Worm (Caenorhabditis elegans) whole organism, early embryonic: ENCODE measurements around the gene gid-7.

Experiments used
- B0310.2 ChIP-seq: sonication (generic microtip); optimal IDR thresholded peaks from 2 replicates; lab custom pipeline; 2016; ENCODE audit warnings: mild to moderate bottlenecking, missing genetic modification characterization, missing compliant biosample characterization
- F13C5.2 ChIP-seq: sonication (generic microtip); optimal IDR thresholded peaks from 2 replicates; lab custom pipeline; 2017; ENCODE audit warnings: mild to moderate bottlenecking, missing genetic modification characterization, inconsistent platforms, missing compliant biosample characterization
- aly-1 ChIP-seq: sonication (generic microtip); optimal IDR thresholded peaks from 2 replicates; lab custom pipeline; 2016; ENCODE audit warnings: missing genetic modification characterization, missing compliant biosample characterization
- ama-1 ChIP-seq: fragments of 150-350 bp; optimal IDR thresholded peaks from 2 replicates; lab custom pipeline; 2014
- ceh-13 ChIP-seq: fragments of 200-800 bp; sonication (Bioruptor generic); optimal IDR thresholded peaks from 2 replicates; lab custom pipeline; 2018; ENCODE audit warnings: mild to moderate bottlenecking, missing genetic modification characterization, missing compliant biosample characterization
- ceh-36 ChIP-seq: sonication (generic microtip); optimal IDR thresholded peaks from 2 replicates; lab custom pipeline; 2016; ENCODE audit warnings: missing genetic modification characterization, inconsistent platforms, missing compliant biosample characterization
- ets-7 ChIP-seq: sonication (generic microtip); optimal IDR thresholded peaks from 2 replicates; lab custom pipeline; 2016; ENCODE audit warnings: missing genotype, missing genetic modification characterization, missing compliant biosample characterization
- flt-1 ChIP-seq: fragments of 200-800 bp; sonication (Bioruptor generic); IDR thresholded peaks from 2 replicates; pipeline ENCODE4 v1.3.6; 2022; ENCODE audit warnings: missing genetic modification characterization, missing compliant biosample characterization
- hmbx-1 ChIP-seq: sonication (generic microtip); optimal IDR thresholded peaks from 2 replicates; lab custom pipeline; 2016; ENCODE audit warnings: mild to moderate bottlenecking, missing genetic modification characterization, missing compliant biosample characterization
- hmg-4 ChIP-seq: fragments of 200-800 bp; sonication (Bioruptor generic); optimal IDR thresholded peaks from 2 replicates; lab custom pipeline; 2018; ENCODE audit warnings: mild to moderate bottlenecking, missing genetic modification characterization, missing compliant biosample characterization
- hnd-1 ChIP-seq: sonication (generic microtip); optimal IDR thresholded peaks from 2 replicates; lab custom pipeline; 2016; ENCODE audit warnings: missing genetic modification characterization, missing compliant biosample characterization
- pes-1 ChIP-seq: fragments of 200-800 bp; sonication (Bioruptor generic); IDR thresholded peaks from 2 replicates; pipeline ENCODE4 v1.3.6; 2022; ENCODE audit warnings: missing genetic modification reagents, missing genetic modification characterization, missing compliant biosample characterization
- scrt-1 ChIP-seq: fragments of 200-800 bp; sonication (Bioruptor generic); IDR thresholded peaks from 2 replicates; pipeline ENCODE4 v1.3.6; 2022; ENCODE audit warnings: missing genetic modification characterization, missing compliant biosample characterization
- sea-1 ChIP-seq: fragments of 200-800 bp; sonication (Bioruptor generic); conservative IDR thresholded peaks from 2 replicates; pipeline ENCODE4 v1.3.6; 2022; ENCODE audit warnings: missing genetic modification characterization, missing compliant biosample characterization
- tbx-11 ChIP-seq: fragments of 200-800 bp; sonication (Bioruptor generic); IDR thresholded peaks from 2 replicates; pipeline ENCODE4 v1.3.6; 2022; ENCODE audit warnings: missing genetic modification characterization, missing compliant biosample characterization
- tbx-37 ChIP-seq: fragments of 200-800 bp; sonication (Bioruptor generic); conservative IDR thresholded peaks from 2 replicates; pipeline ENCODE4 v1.3.6; 2022; ENCODE audit warnings: missing genetic modification reagents, missing genetic modification characterization, missing compliant biosample characterization
- tra-4 ChIP-seq: sonication (generic microtip); optimal IDR thresholded peaks from 2 replicates; lab custom pipeline; 2017; ENCODE audit warnings: missing genetic modification characterization, missing compliant biosample characterization

Gene gid-7

ce11 chrV:3750328-3750727, 6.5 kb downstream of the gid-7 start:
- TF ChIP-seq hnd-1 (tag; lab: Kevin White, UChicago) (no peak), aly-1 (no peak), ama-1 (lab: Kevin White, UChicago) (no peak), tbx-11 (GFP tag; lab: Robert Waterston, UW) (no peak), ets-7 (tag; lab: Kevin White, UChicago) (no peak), ceh-13 (GFP tag; lab: Kevin White, UChicago) (no peak), flt-1 (GFP tag; lab: Robert Waterston, UW) (no peak)

DNA sequence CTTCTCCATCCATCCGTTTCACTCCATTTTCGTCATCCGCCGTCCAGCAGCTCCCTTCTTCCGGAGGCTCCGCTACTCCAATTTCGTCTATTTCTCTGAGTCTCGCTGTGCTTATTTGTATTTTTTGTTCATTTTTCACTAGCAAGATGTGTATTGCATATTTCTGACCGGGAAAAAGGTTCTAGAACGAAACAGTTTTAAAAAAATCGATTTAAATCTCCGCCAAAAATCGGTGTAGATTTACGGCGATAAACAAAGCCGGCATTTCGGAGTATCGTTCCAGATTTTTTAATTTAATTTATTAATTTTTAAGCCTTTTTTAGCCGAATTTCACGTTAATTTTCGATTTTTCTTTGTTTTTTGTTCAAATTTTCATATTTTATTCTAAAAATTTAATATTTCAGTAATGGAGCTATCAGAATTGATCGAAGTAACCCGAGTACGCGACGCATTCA, 13.7 kb downstream of the gid-7 start, which contains the start of gene mtm-9:
TSS of gene mtm-9 (plus strand) at position 405 of the 455 bp plus-strand sequence.
- TF ChIP-seq ets-7 (tag; lab: Kevin White, UChicago) (no peak), aly-1 (no peak), hnd-1 (tag; lab: Kevin White, UChicago) (no peak), F13C5.2 (tag; lab: Kevin White, UChicago) (no peak), ama-1 (lab: Kevin White, UChicago) (no peak), scrt-1 (GFP tag; lab: Robert Waterston, UW) (no peak), ceh-36 (tag; lab: Kevin White, UChicago) (no peak), tbx-37 (no peak), tbx-11 (GFP tag; lab: Robert Waterston, UW) (no peak), hmg-4 (GFP tag; lab: Kevin White, UChicago) (no peak), pes-1 (GFP tag; lab: Robert Waterston, UW) (no peak), sea-1 (GFP tag; lab: Robert Waterston, UW) (no peak), hmbx-1 (tag; lab: Kevin White, UChicago) (no peak), flt-1 (GFP tag; lab: Robert Waterston, UW) (no peak), tra-4 (tag; lab: Kevin White, UChicago) (no peak), B0310.2 (tag; lab: Kevin White, UChicago) (no peak), ceh-13 (GFP tag; lab: Kevin White, UChicago) (no peak)

DNA sequence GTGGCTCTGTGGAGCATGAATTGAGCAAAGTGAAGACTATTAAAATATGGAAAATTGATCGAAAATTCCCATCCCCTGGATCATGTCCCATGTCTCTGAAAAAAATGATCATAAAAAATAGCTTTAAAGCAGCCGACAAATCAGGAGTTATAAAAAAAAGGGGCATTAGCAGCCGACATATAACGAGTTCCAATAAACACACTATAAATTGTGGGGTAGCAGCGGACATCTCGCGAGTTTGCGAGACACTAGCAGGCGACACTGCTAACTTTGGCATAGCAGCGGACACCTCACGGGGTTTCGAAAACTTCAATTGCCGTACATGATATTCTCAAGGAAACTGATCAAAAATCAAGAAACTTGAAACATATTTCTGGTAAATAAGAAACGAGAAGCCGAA, 17.6 kb downstream of the gid-7 start, which contains the start of gene hpo-36:
TSS of gene hpo-36 (minus strand) at position 101 of the 400 bp plus-strand sequence.
- no peak for TF ChIP-seq ets-7 (tag; lab: Kevin White, UChicago)
- no peak for TF ChIP-seq ama-1 (lab: Kevin White, UChicago)
- no peak for TF ChIP-seq hmg-4 (GFP tag; lab: Kevin White, UChicago)
- TF ChIP-seq flt-1 (GFP tag; lab: Robert Waterston, UW): no peak
- no peak for TF ChIP-seq hnd-1 (tag; lab: Kevin White, UChicago)
- no peak for TF ChIP-seq tbx-37
- TF ChIP-seq B0310.2 (tag; lab: Kevin White, UChicago): no peak
- TF ChIP-seq F13C5.2 (tag; lab: Kevin White, UChicago): no peak
- no peak for TF ChIP-seq ceh-13 (GFP tag; lab: Kevin White, UChicago)
- no peak for TF ChIP-seq ceh-36 (tag; lab: Kevin White, UChicago)

- TF ChIP-seq tbx-37 (no peak), scrt-1 (GFP tag; lab: Robert Waterston, UW) (no peak), F13C5.2 (tag; lab: Kevin White, UChicago) (no peak), aly-1 (no peak), flt-1 (GFP tag; lab: Robert Waterston, UW) (no peak)
These were observed 18.5 kb downstream of the gid-7 start for ce11 chrV:3738409-3738808.

DNA sequence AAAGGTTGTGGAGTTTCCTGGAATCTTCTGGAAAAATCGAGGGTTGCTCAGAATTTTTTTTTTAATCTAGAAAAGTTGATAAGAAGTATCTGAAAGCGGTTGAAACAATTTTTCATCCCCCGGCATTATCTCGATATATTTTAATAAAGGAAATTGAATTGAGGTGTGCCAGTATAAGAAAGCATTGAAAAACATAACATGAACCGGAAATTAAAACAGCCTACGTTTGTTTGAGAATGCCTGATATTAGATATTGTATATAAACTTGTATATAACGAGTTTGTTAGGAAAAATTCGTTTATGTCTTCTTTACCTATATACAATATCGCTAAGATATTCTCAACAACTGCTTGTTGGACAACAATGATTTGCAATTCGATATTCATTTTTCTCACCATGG, 32.1 kb downstream of the gid-7 start, which contains the start of gene str-30:
TSS of gene str-30 (plus strand) at position 301 of the 400 bp plus-strand sequence.
- TF ChIP-seq aly-1 (no peak), sea-1 (GFP tag; lab: Robert Waterston, UW) (no peak), tra-4 (tag; lab: Kevin White, UChicago) (no peak), tbx-11 (GFP tag; lab: Robert Waterston, UW) (no peak), flt-1 (GFP tag; lab: Robert Waterston, UW) (no peak), pes-1 (GFP tag; lab: Robert Waterston, UW) (no peak), hmbx-1 (tag; lab: Kevin White, UChicago) (no peak), ama-1 (lab: Kevin White, UChicago) (no peak), hnd-1 (tag; lab: Kevin White, UChicago) (no peak), B0310.2 (tag; lab: Kevin White, UChicago) (no peak), F13C5.2 (tag; lab: Kevin White, UChicago) (no peak), hmg-4 (GFP tag; lab: Kevin White, UChicago) (no peak), scrt-1 (GFP tag; lab: Robert Waterston, UW) (no peak), ceh-13 (GFP tag; lab: Kevin White, UChicago) (no peak), ets-7 (tag; lab: Kevin White, UChicago) (no peak), ceh-36 (tag; lab: Kevin White, UChicago) (no peak), tbx-37 (no peak)

DNA sequence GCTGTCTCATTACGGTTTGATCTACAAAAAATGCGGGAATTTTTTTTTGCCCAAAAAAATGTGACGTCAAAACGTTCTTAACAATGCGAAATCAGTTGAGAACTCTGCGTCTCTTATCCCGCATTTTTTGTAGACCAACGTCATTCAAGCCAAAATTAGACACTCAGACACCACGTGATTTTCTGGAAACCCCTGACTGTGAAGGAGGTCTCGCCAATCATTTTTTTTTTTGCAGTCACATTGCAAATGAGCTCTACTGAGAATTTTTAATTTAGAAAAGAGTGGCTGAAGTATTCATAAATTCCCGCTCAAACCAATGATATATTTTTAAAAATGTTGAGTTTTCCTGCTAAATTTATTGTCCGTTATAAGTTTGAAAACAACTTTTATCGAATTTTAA, 38.4 kb downstream of the gid-7 start:
- no peak for TF ChIP-seq scrt-1 (GFP tag; lab: Robert Waterston, UW)
- TF ChIP-seq hnd-1 (tag; lab: Kevin White, UChicago): no peak
- no peak for TF ChIP-seq pes-1 (GFP tag; lab: Robert Waterston, UW)
- no peak for TF ChIP-seq tbx-37
- TF ChIP-seq ceh-13 (GFP tag; lab: Kevin White, UChicago): no peak
- no peak for TF ChIP-seq ceh-36 (tag; lab: Kevin White, UChicago)
- no peak for TF ChIP-seq ama-1 (lab: Kevin White, UChicago)
- no peak for TF ChIP-seq hmbx-1 (tag; lab: Kevin White, UChicago)
- no peak for TF ChIP-seq hmg-4 (GFP tag; lab: Kevin White, UChicago)
- no peak for TF ChIP-seq B0310.2 (tag; lab: Kevin White, UChicago)
- no peak for TF ChIP-seq ets-7 (tag; lab: Kevin White, UChicago)
- TF ChIP-seq flt-1 (GFP tag; lab: Robert Waterston, UW): no peak
- no peak for TF ChIP-seq tra-4 (tag; lab: Kevin White, UChicago)
- no peak for TF ChIP-seq F13C5.2 (tag; lab: Kevin White, UChicago)
- no peak for TF ChIP-seq sea-1 (GFP tag; lab: Robert Waterston, UW)
- TF ChIP-seq tbx-11 (GFP tag; lab: Robert Waterston, UW): no peak
- TF ChIP-seq aly-1: no peak

ce11 chrV:3717751-3718150, 39.1 kb downstream of the gid-7 start:
- TF ChIP-seq ets-7 (tag; lab: Kevin White, UChicago) (no peak), hmg-4 (GFP tag; lab: Kevin White, UChicago) (no peak), flt-1 (GFP tag; lab: Robert Waterston, UW) (no peak), hmbx-1 (tag; lab: Kevin White, UChicago) (no peak), tbx-37 (no peak), B0310.2 (tag; lab: Kevin White, UChicago) (no peak), pes-1 (GFP tag; lab: Robert Waterston, UW) (no peak), scrt-1 (GFP tag; lab: Robert Waterston, UW) (no peak), ceh-13 (GFP tag; lab: Kevin White, UChicago) (no peak), ama-1 (lab: Kevin White, UChicago) (no peak), ceh-36 (tag; lab: Kevin White, UChicago) (no peak), F13C5.2 (tag; lab: Kevin White, UChicago) (no peak), hnd-1 (tag; lab: Kevin White, UChicago) (no peak), aly-1 (no peak), sea-1 (GFP tag; lab: Robert Waterston, UW) (no peak), tra-4 (tag; lab: Kevin White, UChicago) (no peak), tbx-11 (GFP tag; lab: Robert Waterston, UW) (no peak)
